Fruit fly (Drosophila melanogaster) whole organism, wandering third instar larva: ENCODE results near the gene Pvf1.

Experiments used
- br ChIP-seq: fragments of 200-800 bp; sonication (Bioruptor generic); optimal IDR thresholded peaks from 2 replicates; lab custom pipeline; 2016; ENCODE audit warnings: missing biosample characterization, missing genetic modification characterization
- pan ChIP-seq: fragments of >200 bp; optimal IDR thresholded peaks from 2 replicates; lab custom pipeline; 2017
- woc ChIP-seq: sonication (Bioruptor generic); optimal IDR thresholded peaks from 2 replicates; lab custom pipeline; 2016; ENCODE audit warnings: missing biosample characterization, mild to moderate bottlenecking, missing genetic modification characterization

dm6 chrX:18883999-18884671 lies 51.7 kb downstream of the Pvf1 start, which contains the start of gene CG7332:
- TF ChIP-seq pan, result no peak
- TF ChIP-seq woc, result no peak
- TF ChIP-seq br, result no peak
